Fruit fly (Drosophila melanogaster) whole organism, embryonic: ENCODE data around the gene dsf.

Experiments used
- Bgb ChIP-seq: fragments of 200-800 bp; sonication (Bioruptor generic); IDR thresholded peaks from 2 replicates; pipeline ENCODE4 v1.3.6; 2022; ENCODE audit warnings: missing biosample characterization, missing genetic modification characterization; ENCODE audit not compliant: partially characterized antibody
- CG11560 ChIP-seq: fragments of 200-800 bp; sonication (Bioruptor generic); IDR thresholded peaks from 3 replicates; pipeline ENCODE4 v1.3.6; 2022; ENCODE audit warnings: missing biosample characterization, missing genetic modification characterization
- CG11695 ChIP-seq: fragments of 200-800 bp; sonication (Bioruptor generic); IDR thresholded peaks from 3 replicates; pipeline ENCODE4 v1.3.6; 2022; ENCODE audit warnings: missing biosample characterization, missing genetic modification characterization
- CG12769 ChIP-seq: fragments of 200-800 bp; sonication (Bioruptor generic); optimal IDR thresholded peaks from 2 replicates; lab custom pipeline; 2019; ENCODE audit warnings: missing biosample characterization, mild to moderate bottlenecking, missing genetic modification characterization, moderate library complexity
- CG13287 ChIP-seq: fragments of 200-800 bp; sonication (Bioruptor generic); IDR thresholded peaks from 2 replicates; pipeline ENCODE4 v1.3.6; 2022; ENCODE audit warnings: missing biosample characterization, missing genetic modification characterization; ENCODE audit not compliant: partially characterized antibody
- CG13775 ChIP-seq: fragments of 200-800 bp; sonication (Bioruptor generic); optimal IDR thresholded peaks from 3 replicates; lab custom pipeline; 2017; ENCODE audit warnings: missing biosample characterization, mild to moderate bottlenecking, missing genetic modification characterization
- CG15073 ChIP-seq: fragments of 200-800 bp; sonication (Bioruptor generic); optimal IDR thresholded peaks from 2 replicates; lab custom pipeline; 2016; ENCODE audit warnings: missing biosample characterization, missing genetic modification characterization
- CG16863 ChIP-seq: fragments of 200-800 bp; sonication (Bioruptor generic); optimal IDR thresholded peaks from 3 replicates; lab custom pipeline; 2016; ENCODE audit warnings: missing biosample characterization, missing genetic modification characterization
- CG17912 ChIP-seq: fragments of 200-800 bp; sonication (Bioruptor generic); optimal IDR thresholded peaks from 2 replicates; lab custom pipeline; 2018; ENCODE audit warnings: missing biosample characterization, mild to moderate bottlenecking, missing genetic modification characterization
- CG2712 ChIP-seq: fragments of 200-800 bp; optimal IDR thresholded peaks from 3 replicates; lab custom pipeline; 2019; ENCODE audit warnings: missing biosample characterization, mild to moderate bottlenecking, missing genetic modification characterization, moderate library complexity
- CG30431 ChIP-seq: fragments of 200-800 bp; sonication (Bioruptor generic); optimal IDR thresholded peaks from 2 replicates; lab custom pipeline; 2017; ENCODE audit warnings: missing biosample characterization, missing genetic modification characterization
- CG34422 ChIP-seq: fragments of 200-800 bp; sonication (Bioruptor generic); IDR thresholded peaks from 3 replicates; pipeline ENCODE4 v1.3.6; 2022; ENCODE audit warnings: missing biosample characterization, missing genetic modification characterization
- CG43689 ChIP-seq: fragments of 200-800 bp; sonication (Bioruptor generic); IDR thresholded peaks from 2 replicates; pipeline ENCODE4 v1.3.6; 2022; ENCODE audit warnings: missing biosample characterization, missing genetic modification characterization
- CG4617 ChIP-seq: fragments of 200-800 bp; sonication (Bioruptor generic); optimal IDR thresholded peaks from 3 replicates; lab custom pipeline; 2016; ENCODE audit warnings: missing biosample characterization, missing genetic modification characterization, borderline replicate concordance
- CG4707 ChIP-seq: fragments of 200-800 bp; sonication (Bioruptor generic); optimal IDR thresholded peaks from 2 replicates; lab custom pipeline; 2018; ENCODE audit warnings: missing biosample characterization, mild to moderate bottlenecking, missing genetic modification characterization, moderate library complexity
- CG6175 ChIP-seq: fragments of 200-800 bp; sonication (Bioruptor generic); IDR thresholded peaks from 3 replicates; pipeline ENCODE4 v1.3.6; 2022; ENCODE audit warnings: missing biosample characterization, missing genetic modification characterization
- CG6791 ChIP-seq: fragments of 200-800 bp; sonication (Bioruptor generic); IDR thresholded peaks from 3 replicates; pipeline ENCODE4 v1.3.6; 2022; ENCODE audit warnings: missing biosample characterization, missing genetic modification characterization; ENCODE audit not compliant: partially characterized antibody
- CG8089 ChIP-seq: fragments of 200-800 bp; sonication (Bioruptor generic); optimal IDR thresholded peaks from 3 replicates; lab custom pipeline; 2016; ENCODE audit warnings: missing biosample characterization, missing genetic modification characterization
- CG9727 ChIP-seq: fragments of 200-800 bp; sonication (Bioruptor generic); optimal IDR thresholded peaks from 3 replicates; lab custom pipeline; 2017; ENCODE audit warnings: missing biosample characterization, mild to moderate bottlenecking, missing genetic modification characterization
- CHES-1-like ChIP-seq: fragments of 200-800 bp; sonication (Bioruptor generic); optimal IDR thresholded peaks from 2 replicates; lab custom pipeline; 2016; ENCODE audit warnings: missing biosample characterization, missing genetic modification characterization
- Camta ChIP-seq: fragments of 200-800 bp; sonication (Bioruptor generic); optimal IDR thresholded peaks from 2 replicates; lab custom pipeline; 2016; ENCODE audit warnings: missing biosample characterization, missing genetic modification characterization
- D ChIP-seq, 2 experiments: fragments of 200-800 bp in 1 of 2; fragments of >200 bp in 1 of 2; sonication (Bioruptor generic) in 1 of 2; optimal IDR thresholded peaks; 2 replicates in 1 of 2; 3 replicates in 1 of 2; lab custom pipeline; 2017; ENCODE audit warnings: mild to moderate bottlenecking in 1 of 2, missing biosample characterization in 1 of 2, missing genetic modification characterization in 1 of 2, missing genetic modification reagents in 1 of 2
- Deaf1 ChIP-seq: fragments of 200-800 bp; optimal IDR thresholded peaks from 3 replicates; lab custom pipeline; 2019; ENCODE audit warnings: missing biosample characterization, mild to moderate bottlenecking, missing genetic modification characterization, moderate library complexity
- Dp ChIP-seq: fragments of 200-800 bp; sonication (Bioruptor generic); optimal IDR thresholded peaks from 2 replicates; lab custom pipeline; 2018; ENCODE audit warnings: missing biosample characterization, mild to moderate bottlenecking, missing genetic modification characterization, moderate library complexity
- E2f1 ChIP-seq: fragments of 200-800 bp; sonication (Bioruptor generic); IDR thresholded peaks from 2 replicates; pipeline ENCODE4 v1.3.6; 2022; ENCODE audit warnings: missing biosample characterization, missing genetic modification characterization
- E2f2 ChIP-seq: fragments of 200-800 bp; sonication (Bioruptor generic); IDR thresholded peaks from 2 replicates; pipeline ENCODE4 v1.3.6; 2022; ENCODE audit warnings: missing biosample characterization, missing genetic modification characterization
- H2.0 ChIP-seq: fragments of 200-800 bp; sonication (Bioruptor generic); IDR thresholded peaks from 2 replicates; pipeline ENCODE4 v1.3.6; 2022; ENCODE audit warnings: missing biosample characterization, missing genetic modification characterization
- Max ChIP-seq: fragments of 200-800 bp; sonication (Bioruptor generic); optimal IDR thresholded peaks from 2 replicates; lab custom pipeline; 2016; ENCODE audit warnings: missing biosample characterization, mild to moderate bottlenecking, missing genetic modification characterization
- Med ChIP-seq: fragments of 200-800 bp; sonication (Bioruptor generic); peaks from one replicate; lab custom pipeline; 2016; ENCODE audit warnings: missing biosample characterization, missing genetic modification characterization, mild to moderate bottlenecking, inconsistent platforms, moderate library complexity
- Mrtf ChIP-seq: fragments of 200-800 bp; sonication (Bioruptor generic); IDR thresholded peaks from 3 replicates; pipeline ENCODE4 v1.3.6; 2022; ENCODE audit warnings: missing biosample characterization, missing genetic modification characterization
- NfI ChIP-seq: fragments of 200-800 bp; sonication (Bioruptor generic); optimal IDR thresholded peaks from 3 replicates; lab custom pipeline; 2018; ENCODE audit warnings: missing biosample characterization, mild to moderate bottlenecking, missing genetic modification characterization, moderate library complexity
- PHDP ChIP-seq: fragments of 200-800 bp; sonication (Bioruptor generic); optimal IDR thresholded peaks from 3 replicates; lab custom pipeline; 2018; ENCODE audit warnings: missing biosample characterization, mild to moderate bottlenecking, missing genetic modification characterization, moderate library complexity
- Ptx1 ChIP-seq: fragments of 200-800 bp; sonication (Bioruptor generic); IDR thresholded peaks from 2 replicates; pipeline ENCODE4 v1.3.6; 2022; ENCODE audit warnings: missing biosample characterization, missing genetic modification characterization
- ash1 ChIP-seq: fragments of 200-800 bp; sonication (Bioruptor generic); optimal IDR thresholded peaks from 2 replicates; lab custom pipeline; 2018; ENCODE audit warnings: missing biosample characterization, mild to moderate bottlenecking, missing genetic modification characterization
- chm ChIP-seq: fragments of 200-800 bp; sonication (Bioruptor generic); IDR thresholded peaks from 2 replicates; pipeline ENCODE4 v1.3.6; 2022; ENCODE audit warnings: missing biosample characterization, missing genetic modification characterization
- croc ChIP-seq: fragments of 200-800 bp; sonication (Bioruptor generic); conservative IDR thresholded peaks from 3 replicates; pipeline ENCODE4 v1.3.6; 2022; ENCODE audit warnings: missing biosample characterization, missing genetic modification characterization
- dm ChIP-seq: fragments of 200-800 bp; sonication (Bioruptor generic); optimal IDR thresholded peaks from 3 replicates; lab custom pipeline; 2016; ENCODE audit warnings: missing biosample characterization, missing genetic modification characterization
- esg ChIP-seq: fragments of 200-800 bp; sonication (Bioruptor generic); conservative IDR thresholded peaks from 2 replicates; pipeline ENCODE4 v1.3.6; 2022; ENCODE audit warnings: missing biosample characterization, missing genetic modification characterization
- ewg ChIP-seq: fragments of 200-800 bp; sonication (Bioruptor generic); optimal IDR thresholded peaks from 3 replicates; lab custom pipeline; 2017; ENCODE audit warnings: mild to moderate bottlenecking, missing biosample characterization, missing genetic modification reagents, missing genetic modification characterization
- fd3F ChIP-seq: fragments of 200-800 bp; sonication (Bioruptor generic); optimal IDR thresholded peaks from 2 replicates; lab custom pipeline; 2018; ENCODE audit warnings: missing biosample characterization, mild to moderate bottlenecking, missing genetic modification characterization, moderate library complexity
- gem ChIP-seq: fragments of 200-800 bp; sonication (Bioruptor generic); optimal IDR thresholded peaks from 2 replicates; lab custom pipeline; 2019; ENCODE audit warnings: missing biosample characterization, mild to moderate bottlenecking, missing genetic modification characterization, moderate library complexity
- mld ChIP-seq: fragments of 200-800 bp; sonication (Bioruptor generic); IDR thresholded peaks from 3 replicates; pipeline ENCODE4 v1.3.6; 2022; ENCODE audit warnings: missing biosample characterization, missing genetic modification characterization; ENCODE audit not compliant: partially characterized antibody
- oc ChIP-seq: fragments of 200-800 bp; sonication (Bioruptor generic); optimal IDR thresholded peaks from 2 replicates; lab custom pipeline; 2018; ENCODE audit warnings: missing biosample characterization, mild to moderate bottlenecking, missing genetic modification characterization, moderate library complexity
- p53 ChIP-seq: fragments of 200-800 bp; sonication (Bioruptor generic); optimal IDR thresholded peaks from 2 replicates; lab custom pipeline; 2016; ENCODE audit warnings: missing biosample characterization, missing genetic modification characterization
- pnt ChIP-seq: fragments of 200-800 bp; sonication (Bioruptor generic); optimal IDR thresholded peaks from 3 replicates; lab custom pipeline; 2016; ENCODE audit warnings: missing biosample characterization, missing genetic modification characterization
- pzg ChIP-seq: fragments of 200-800 bp; sonication (Bioruptor generic); optimal IDR thresholded peaks from 3 replicates; lab custom pipeline; 2018; ENCODE audit warnings: missing biosample characterization, mild to moderate bottlenecking, missing genetic modification characterization, moderate library complexity
- sisA ChIP-seq: fragments of 200-800 bp; sonication (Bioruptor generic); IDR thresholded peaks from 2 replicates; pipeline ENCODE4 v1.3.6; 2022; ENCODE audit warnings: missing biosample characterization, missing genetic modification characterization
- sna ChIP-seq: fragments of 200-800 bp; sonication (Bioruptor generic); IDR thresholded peaks from 2 replicates; pipeline ENCODE4 v1.3.6; 2022; ENCODE audit warnings: missing biosample characterization, missing genetic modification characterization; ENCODE audit not compliant: partially characterized antibody
- stc ChIP-seq: fragments of 200-800 bp; sonication (Bioruptor generic); IDR thresholded peaks from 2 replicates; pipeline ENCODE4 v1.3.6; 2022; ENCODE audit warnings: missing biosample characterization, missing genetic modification characterization
- tin ChIP-seq: fragments of 200-800 bp; sonication (Bioruptor generic); optimal IDR thresholded peaks from 3 replicates; lab custom pipeline; 2016; ENCODE audit warnings: missing biosample characterization, missing genetic modification characterization
- yki ChIP-seq: fragments of >200 bp; optimal IDR thresholded peaks from 3 replicates; lab custom pipeline; 2018

Gene dsf

dm6 chr2L:5956153-5956552, 30.4 kb downstream of the dsf start, which contains the start of gene CG13999:
Gene CG13999, minus strand, starts transcription at chr2L:5956466.
- TF ChIP-seq E2f2 (GFP tag; lab: Robert Waterston, UW) = peak; percentile 44; the same call in 1 of the 2 replicates
- TF ChIP-seq CG15073 (GFP tag; lab: Kevin White, UChicago) = no peak
- no peak for TF ChIP-seq CG2712 (tag; lab: Kevin White, UChicago)
- no peak for TF ChIP-seq croc
- no peak for TF ChIP-seq yki (lab: Kevin White, UChicago)
- TF ChIP-seq CG17912 = no peak
- TF ChIP-seq CG34422 (GFP tag; lab: Robert Waterston, UW) = no peak
- no peak for TF ChIP-seq gem (tag; lab: Kevin White, UChicago)
- peak; percentile 21 for TF ChIP-seq Med (GFP tag; lab: Kevin White, UChicago)
- TF ChIP-seq sna (GFP tag; lab: Robert Waterston, UW) = no peak
- no peak for TF ChIP-seq Deaf1 (tag; lab: Kevin White, UChicago)
- no peak for TF ChIP-seq CG43689 (GFP tag; lab: Robert Waterston, UW)
- no peak for TF ChIP-seq stc (GFP tag; lab: Robert Waterston, UW)
- TF ChIP-seq Dp (GFP tag; lab: Kevin White, UChicago) = peak; percentile 30
- TF ChIP-seq CG9727 (GFP tag; lab: Kevin White, UChicago) = no peak
- no peak for TF ChIP-seq H2.0 (GFP tag; lab: Robert Waterston, UW)
- TF ChIP-seq pnt (GFP tag; lab: Kevin White, UChicago) = no peak
- no peak for TF ChIP-seq CG13287 (GFP tag; lab: Robert Waterston, UW)
- TF ChIP-seq CG16863 (GFP tag; lab: Kevin White, UChicago) = no peak
- TF ChIP-seq CG6175 = no peak
- no peak for TF ChIP-seq CG30431
- no peak for TF ChIP-seq fd3F (GFP tag; lab: Kevin White, UChicago)
- TF ChIP-seq Camta (GFP tag; lab: Kevin White, UChicago) = no peak
- no peak for TF ChIP-seq CG4617 (GFP tag; lab: Kevin White, UChicago)
- TF ChIP-seq mld (GFP tag; lab: Robert Waterston, UW) = no peak
- no peak for TF ChIP-seq p53 (GFP tag; lab: Kevin White, UChicago)
- TF ChIP-seq pzg = peak; percentile 2
- peak; percentile 91 for TF ChIP-seq ewg
- TF ChIP-seq Bgb (GFP tag; lab: Robert Waterston, UW) = no peak
- no peak for TF ChIP-seq ash1 (GFP tag; lab: Kevin White, UChicago)
- TF ChIP-seq CG8089 (GFP tag; lab: Kevin White, UChicago) = no peak
- no peak for TF ChIP-seq chm (GFP tag; lab: Robert Waterston, UW)
- no peak for TF ChIP-seq oc (tag; lab: Kevin White, UChicago)
- no peak for TF ChIP-seq NfI (GFP tag; lab: Kevin White, UChicago)
- no peak for TF ChIP-seq E2f1
- no peak for TF ChIP-seq CHES-1-like (GFP tag; lab: Kevin White, UChicago)

DNA sequence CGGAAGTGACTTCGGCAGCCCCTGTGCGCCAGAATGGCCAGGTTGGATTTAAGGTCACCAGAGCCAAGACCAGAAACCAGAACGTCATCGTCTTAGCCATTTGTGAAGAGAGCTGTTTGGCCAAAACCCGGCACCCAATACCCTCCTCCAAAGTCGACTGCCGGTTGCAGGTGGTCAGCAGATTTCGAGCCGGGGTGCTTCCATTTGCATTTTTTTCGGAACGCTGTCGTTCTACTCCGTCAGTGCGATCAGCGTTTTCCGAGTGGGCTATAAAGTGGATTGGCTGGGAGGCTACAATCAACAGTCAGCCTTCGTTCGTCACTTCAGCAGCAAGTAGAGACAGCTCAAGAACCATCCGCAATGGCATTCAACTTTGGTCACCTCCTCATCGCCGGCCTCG, 31.0 kb downstream of the dsf start, which contains the start of the genes CG13998 and Vm26Ab:
Gene CG13998 (minus strand): TSS at position 114 of the 400 bp plus-strand sequence.
Gene Vm26Ab (plus strand): TSS at position 299 of the 400 bp plus-strand sequence.
- TF ChIP-seq Mrtf (GFP tag; lab: Robert Waterston, UW) = 0 out of 3 replicates have a peak, but pooled peaks have one; percentile 9
- TF ChIP-seq Max (GFP tag; lab: Kevin White, UChicago) = no peak
- no peak for TF ChIP-seq CG12769
- TF ChIP-seq CHES-1-like (GFP tag; lab: Kevin White, UChicago) = no peak
- TF ChIP-seq CG11560 (tag; lab: Robert Waterston, UW) = no peak
- peak; percentile 26 for TF ChIP-seq Med (GFP tag; lab: Kevin White, UChicago)
- TF ChIP-seq tin (GFP tag; lab: Kevin White, UChicago) = no peak
- TF ChIP-seq CG13775 (GFP tag; lab: Kevin White, UChicago) = no peak
- no peak for TF ChIP-seq Ptx1 (GFP tag; lab: Robert Waterston, UW)
- no peak for TF ChIP-seq dm (GFP tag; lab: Kevin White, UChicago)
- TF ChIP-seq CG11695 = no peak
- no peak for TF ChIP-seq esg (GFP tag; lab: Robert Waterston, UW)
- TF ChIP-seq CG6791 (GFP tag; lab: Robert Waterston, UW) = no peak
- TF ChIP-seq sisA (GFP tag; lab: Robert Waterston, UW) = no peak
- no peak for TF ChIP-seq CG4707
- TF ChIP-seq PHDP (tag; lab: Kevin White, UChicago) = no peak
- no peak for TF ChIP-seq H2.0 (GFP tag; lab: Robert Waterston, UW)
- no peak for TF ChIP-seq D (optimal IDR thresholded peaks at IDR 0.05; lab: Kevin White, UChicago)
- no peak for TF ChIP-seq D (GFP tag; optimal IDR thresholded peaks at IDR 0.05; lab: Kevin White, UChicago)
- TF ChIP-seq, all 482 proteins: peak for 2
